Fruit fly (Drosophila melanogaster): ENCODE data around the gene Spase22-23.

Gene Spase22-23

dm6 chr3R:24193373-24193879, 36.4 kb downstream of the Spase22-23 start, which contains the start of the genes SMC6 and CG6204 (continued):
- peak; percentile 82; the same call in 2 of the 3 replicates for TF ChIP-seq jigr1 (GFP tag; IDR thresholded peaks at IDR 0.05)
- TF ChIP-seq CG2875 (GFP tag; optimal IDR thresholded peaks at IDR 0.05) = peak; percentile 80
- TF ChIP-seq sr (GFP tag; IDR thresholded peaks at IDR 0.05) = peak; percentile 44; the same call in 1 of the 3 replicates
- TF ChIP-seq Doc2 (GFP tag; IDR thresholded peaks at IDR 0.05) = peak; percentile 89
- peak; percentile 92 for TF ChIP-seq CG10209 (GFP tag; optimal IDR thresholded peaks at IDR 0.05)
- peak; percentile 69 for TF ChIP-seq Dp (GFP tag; optimal IDR thresholded peaks at IDR 0.05)
- TF ChIP-seq D (optimal IDR thresholded peaks at IDR 0.05) = no peak
- peak; percentile 80 for TF ChIP-seq D (GFP tag; optimal IDR thresholded peaks at IDR 0.05)
- peak; percentile 84 for TF ChIP-seq Sry-δ (GFP tag; optimal IDR thresholded peaks at IDR 0.05)
- TF ChIP-seq CTCF (GFP tag; optimal IDR thresholded peaks at IDR 0.05) = peak; percentile 45
- peak; percentile 88 for TF ChIP-seq Usf (GFP tag; optimal IDR thresholded peaks at IDR 0.05)
- peak; percentile 94 for TF ChIP-seq trem (tag; optimal IDR thresholded peaks at IDR 0.05)
- TF ChIP-seq CG2202 (tag; optimal IDR thresholded peaks at IDR 0.05) = peak; percentile 80
- no peak for TF ChIP-seq fru (optimal IDR thresholded peaks at IDR 0.05)
- TF ChIP-seq CG4730 (GFP tag; IDR thresholded peaks at IDR 0.05) = peak; percentile 94
- TF ChIP-seq Opbp (GFP tag; IDR thresholded peaks at IDR 0.05; ENCODE audit: partially characterized antibody) = no peak
- peak; percentile 95 for TF ChIP-seq ranshi (GFP tag; IDR thresholded peaks at IDR 0.05)
- peak; percentile 93 for TF ChIP-seq klu (GFP tag; IDR thresholded peaks at IDR 0.05)
- TF ChIP-seq pan (optimal IDR thresholded peaks at IDR 0.05) = no peak
- TF ChIP-seq pan (GFP tag; optimal IDR thresholded peaks at IDR 0.05 in 1 of 2, IDR thresholded peaks at IDR 0.05 in 1 of 2) = peak in 1 of 2 experiments; percentile 96
- peak; percentile 90 for TF ChIP-seq CG1233 (GFP tag; optimal IDR thresholded peaks at IDR 0.05)
- peak; percentile 84 for TF ChIP-seq GATAe (GFP tag; conservative IDR thresholded peaks at IDR 0.05)
- TF ChIP-seq D19A (tag; optimal IDR thresholded peaks at IDR 0.05) = peak; percentile 90
- peak; percentile 92 for TF ChIP-seq salm (tag; optimal IDR thresholded peaks at IDR 0.05)
- peak; percentile 85 for TF ChIP-seq gsb (GFP tag; IDR thresholded peaks at IDR 0.05)
- peak; percentile 75 for TF ChIP-seq CG17612 (GFP tag; IDR thresholded peaks at IDR 0.05)
- peak; percentile 73 for TF ChIP-seq Bdp1 (GFP tag; optimal IDR thresholded peaks at IDR 0.05)
- peak; percentile 97 for TF ChIP-seq CG9932 (GFP tag; IDR thresholded peaks at IDR 0.05)
- TF ChIP-seq phol (tag; optimal IDR thresholded peaks at IDR 0.05) = peak; percentile 95
- no peak for TF ChIP-seq CG8478 (optimal IDR thresholded peaks at IDR 0.05)
- peak; percentile 99 for TF ChIP-seq row (GFP tag; IDR thresholded peaks at IDR 0.05)
- peak; percentile 92 for TF ChIP-seq tio (GFP tag; optimal IDR thresholded peaks at IDR 0.05)
- TF ChIP-seq CG17328 (GFP tag; IDR thresholded peaks at IDR 0.05) = peak; percentile 92
- peak; percentile 76 for TF ChIP-seq chn (GFP tag; optimal IDR thresholded peaks at IDR 0.05)
- peak; percentile 94 for TF ChIP-seq CG31441 (GFP tag; IDR thresholded peaks at IDR 0.05)
- TF ChIP-seq ash1 (GFP tag; optimal IDR thresholded peaks at IDR 0.05) = peak; percentile 19
- no peak for TF ChIP-seq Trl (optimal IDR thresholded peaks at IDR 0.05)
- peak; percentile 79 for TF ChIP-seq Trl (GFP tag; optimal IDR thresholded peaks at IDR 0.05)
- peak; percentile 87 for TF ChIP-seq CG17568 (GFP tag; optimal IDR thresholded peaks at IDR 0.05)
- peak; percentile 81 for TF ChIP-seq C15 (GFP tag; IDR thresholded peaks at IDR 0.05)
- TF ChIP-seq knrl (GFP tag; IDR thresholded peaks at IDR 0.05; ENCODE audit: partially characterized antibody) = peak; percentile 19; the same call in 1 of the 3 replicates
- TF ChIP-seq CG12942 (GFP tag; optimal IDR thresholded peaks at IDR 0.05) = peak; percentile 85
- TF ChIP-seq CG12769 (tag; optimal IDR thresholded peaks at IDR 0.05) = peak; percentile 96
- TF ChIP-seq CG6272 (GFP tag; IDR thresholded peaks at IDR 0.05) = peak; percentile 94
- TF ChIP-seq zen (tag; optimal IDR thresholded peaks at IDR 0.05) = peak; percentile 95
